Worm (Caenorhabditis elegans) whole organism, young adult: ENCODE results near the gene B0563.8.

Experiments used
- gei-17 ChIP-seq: fragments of 200-800 bp; sonication (Bioruptor generic); optimal IDR thresholded peaks from 2 replicates; lab custom pipeline; 2018; ENCODE audit warnings: mild to moderate bottlenecking, missing genetic modification characterization, missing compliant biosample characterization
- hmg-1.2 ChIP-seq: fragments of 200-800 bp; sonication (Bioruptor generic); IDR thresholded peaks from 2 replicates; pipeline ENCODE4 v1.3.6; 2022; ENCODE audit warnings: missing genetic modification reagents, missing genetic modification characterization, missing compliant biosample characterization
- snpc-4 ChIP-seq, 5 experiments: fragments of 150-350 bp in 1 of 5; sonication (generic microtip) in 4 of 5; optimal IDR thresholded peaks; 2 replicates each; lab custom pipeline; 2014 to 2018; ENCODE audit warnings: missing genetic modification characterization in 5 of 5, missing biosample characterization in 3 of 5, antibody characterized with exemption in 2 of 5, mild to moderate bottlenecking in 2 of 5, missing compliant biosample characterization in 2 of 5, missing genotype in 2 of 5, moderate library complexity in 2 of 5, missing genetic modification reagents in 1 of 5
- unc-62 ChIP-seq: fragments of 150-350 bp; optimal IDR thresholded peaks from 2 replicates; lab custom pipeline; 2014; ENCODE audit warnings: missing biosample characterization, missing genetic modification reagents, missing genetic modification characterization

DNA sequence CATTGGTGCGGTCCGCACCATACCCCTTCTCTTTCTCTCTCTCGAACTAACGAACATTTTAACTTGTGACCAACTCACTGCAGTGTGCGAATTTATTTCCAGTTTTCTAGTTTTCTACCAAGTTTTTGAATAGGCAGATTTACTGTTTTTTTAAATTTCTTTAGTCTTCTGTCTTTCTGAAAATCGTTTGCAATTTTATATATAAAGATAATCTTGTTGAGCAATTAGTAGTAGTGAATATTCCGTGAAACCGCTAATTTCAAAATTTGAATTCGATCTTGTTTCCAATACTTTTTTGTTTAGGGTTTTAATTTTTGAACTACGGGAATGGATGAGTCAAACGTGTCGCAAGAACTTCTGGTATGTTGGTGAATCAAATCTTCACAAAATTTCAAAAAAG lies 9.5 kb upstream of the B0563.8 start, which contains the start of gene Y81B9A.2:
- TF ChIP-seq hmg-1.2 (GFP tag; lab: Robert Waterston, UW) (no peak), gei-17 (GFP tag; lab: Kevin White, UChicago) (no peak), unc-62 (no peak), snpc-4 (GFP tag; optimal IDR thresholded peaks at IDR 0.05; lab: Kevin White, UChicago) (no peak), snpc-4 (tag; optimal IDR thresholded peaks at IDR 0.05; lab: Kevin White, UChicago) (no peak)
